Fruit fly (Drosophila melanogaster) whole organism, adult: ENCODE data around the gene CG34125.
A peak's percentile ranks its signal among the peaks of the same experiment; 100 is the strongest.

Experiments used
- CG12768 ChIP-seq: fragments of 200-800 bp; sonication (Bioruptor generic); optimal IDR thresholded peaks from 2 replicates; lab custom pipeline; 2017; ENCODE audit warnings: missing biosample characterization, missing genetic modification characterization, mild to moderate bottlenecking, moderate library complexity, missing genetic modification reagents
- CG14711 ChIP-seq: fragments of 200-800 bp; sonication (Bioruptor generic); optimal IDR thresholded peaks from 2 replicates; lab custom pipeline; 2018; ENCODE audit warnings: missing biosample characterization, mild to moderate bottlenecking, missing genetic modification characterization, moderate library complexity
- CG1620 ChIP-seq: fragments of 200-800 bp; sonication (Bioruptor generic); optimal IDR thresholded peaks from 2 replicates; lab custom pipeline; 2016; ENCODE audit warnings: missing biosample characterization, missing genetic modification characterization
- CG33017 ChIP-seq: fragments of 200-800 bp; sonication (Bioruptor generic); optimal IDR thresholded peaks from 2 replicates; lab custom pipeline; 2018; ENCODE audit warnings: missing biosample characterization, mild to moderate bottlenecking, missing genetic modification characterization, moderate library complexity
- CG5204 ChIP-seq: fragments of 200-800 bp; sonication (Bioruptor generic); optimal IDR thresholded peaks from 2 replicates; lab custom pipeline; 2016; ENCODE audit warnings: missing biosample characterization, missing genetic modification characterization
- CG7045 ChIP-seq: fragments of 200-800 bp; sonication (Bioruptor generic); optimal IDR thresholded peaks from 2 replicates; lab custom pipeline; 2017; ENCODE audit warnings: missing biosample characterization, mild to moderate bottlenecking, missing genetic modification characterization
- Clk ChIP-seq: fragments of 200-800 bp; sonication (Bioruptor generic); optimal IDR thresholded peaks from 2 replicates; lab custom pipeline; 2017; ENCODE audit warnings: missing biosample characterization, missing genetic modification characterization
- Hr96 ChIP-seq: fragments of 200-800 bp; sonication (Bioruptor generic); optimal IDR thresholded peaks from 2 replicates; lab custom pipeline; 2016; ENCODE audit warnings: missing biosample characterization, missing genetic modification characterization
- Mnt ChIP-seq: fragments of 200-800 bp; sonication (Bioruptor generic); optimal IDR thresholded peaks from 2 replicates; lab custom pipeline; 2016; ENCODE audit warnings: missing biosample characterization, mild to moderate bottlenecking, missing genetic modification characterization
- bab1 ChIP-seq: fragments of 200-800 bp; sonication (Bioruptor generic); optimal IDR thresholded peaks from 3 replicates; lab custom pipeline; 2019; ENCODE audit warnings: missing biosample characterization, mild to moderate bottlenecking, missing genetic modification characterization, moderate library complexity
- cic ChIP-seq: fragments of 200-800 bp; sonication (Bioruptor generic); optimal IDR thresholded peaks from 2 replicates; lab custom pipeline; 2017; ENCODE audit warnings: missing biosample characterization, mild to moderate bottlenecking, missing genetic modification characterization, moderate library complexity
- cnc ChIP-seq, 2 experiments: fragments of >200 bp; optimal IDR thresholded peaks; 2 replicates each; lab custom pipeline; 2017
- kay ChIP-seq: fragments of 200-800 bp; sonication (Bioruptor generic); peaks from one replicate; lab custom pipeline; 2016; ENCODE audit warnings: missing biosample characterization, missing genetic modification characterization, borderline replicate concordance
- ovo ChIP-seq: fragments of 200-800 bp; sonication (Bioruptor generic); optimal IDR thresholded peaks from 2 replicates; lab custom pipeline; 2016; ENCODE audit warnings: missing biosample characterization, missing genetic modification characterization
- pad ChIP-seq: fragments of 200-800 bp; sonication (Bioruptor generic); optimal IDR thresholded peaks from 3 replicates; lab custom pipeline; 2017; ENCODE audit warnings: missing biosample characterization, missing genetic modification characterization, mild to moderate bottlenecking, moderate library complexity, missing genetic modification reagents
- tj ChIP-seq: fragments of 200-800 bp; sonication (Bioruptor generic); optimal IDR thresholded peaks from 3 replicates; lab custom pipeline; 2017; ENCODE audit warnings: missing biosample characterization, mild to moderate bottlenecking, missing genetic modification characterization, moderate library complexity
- toe ChIP-seq: fragments of 200-800 bp; sonication (Bioruptor generic); optimal IDR thresholded peaks from 2 replicates; lab custom pipeline; 2016; ENCODE audit warnings: missing biosample characterization, missing genetic modification characterization

The CG34125 gene

dm6 chr2L:4950667-4951066 lies 14.8 kb upstream of the CG34125 start, which contains the start of gene Jon25Biii:
Gene Jon25Biii, minus strand, starts transcription at chr2L:4950767.
- TF ChIP-seq CG5204 (GFP tag; lab: Kevin White, UChicago) (no peak), bab1 (no peak), ovo (GFP tag; lab: Kevin White, UChicago) (no peak), pad (no peak), cnc (optimal IDR thresholded peaks at IDR 0.05; lab: Kevin White, UChicago) (no peak), kay (GFP tag; lab: Kevin White, UChicago) (no peak), CG33017 (no peak), toe (no peak), Mnt (no peak), CG12768 (GFP tag; lab: Kevin White, UChicago) (no peak), CG7045 (GFP tag; lab: Kevin White, UChicago) (no peak), CG1620 (GFP tag; lab: Kevin White, UChicago) (no peak), CG14711 (tag; lab: Kevin White, UChicago) (no peak), cic (GFP tag; lab: Kevin White, UChicago) (no peak), Clk (no peak), tj (GFP tag; lab: Kevin White, UChicago) (no peak)

DNA sequence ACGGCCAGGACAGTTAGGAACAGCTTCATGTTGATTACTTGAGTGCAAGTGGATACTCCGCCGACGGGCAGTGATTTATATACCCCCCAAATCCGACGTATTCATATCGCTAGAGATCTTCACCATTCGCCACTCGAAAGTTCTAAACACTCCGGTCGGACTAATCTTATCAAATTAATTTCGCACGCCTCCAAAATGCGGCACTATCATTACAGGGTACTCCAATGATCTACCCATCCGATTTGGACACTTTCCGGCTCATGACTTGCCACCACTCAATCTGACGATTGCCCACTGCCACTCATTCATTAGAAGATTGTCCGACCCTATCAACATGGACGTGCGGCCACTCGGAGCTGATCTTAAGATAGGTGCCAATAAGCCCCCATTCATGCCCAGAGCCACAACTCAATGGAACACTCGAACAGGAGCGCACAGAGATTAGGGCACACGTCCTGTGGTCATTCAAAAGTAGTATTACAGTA lies 12.3 kb upstream of the CG34125 start, which contains the start of gene Jon25Bii:
Jon25Bii (minus strand) TSS at position 51 of the 485 bp plus-strand sequence.
- TF ChIP-seq Mnt (no peak), Hr96 (GFP tag; lab: Kevin White, UChicago) (no peak), ovo (GFP tag; lab: Kevin White, UChicago) (no peak), cic (GFP tag; lab: Kevin White, UChicago) (peak; percentile 93), kay (GFP tag; lab: Kevin White, UChicago) (no peak), CG33017 (no peak), bab1 (no peak)

DNA sequence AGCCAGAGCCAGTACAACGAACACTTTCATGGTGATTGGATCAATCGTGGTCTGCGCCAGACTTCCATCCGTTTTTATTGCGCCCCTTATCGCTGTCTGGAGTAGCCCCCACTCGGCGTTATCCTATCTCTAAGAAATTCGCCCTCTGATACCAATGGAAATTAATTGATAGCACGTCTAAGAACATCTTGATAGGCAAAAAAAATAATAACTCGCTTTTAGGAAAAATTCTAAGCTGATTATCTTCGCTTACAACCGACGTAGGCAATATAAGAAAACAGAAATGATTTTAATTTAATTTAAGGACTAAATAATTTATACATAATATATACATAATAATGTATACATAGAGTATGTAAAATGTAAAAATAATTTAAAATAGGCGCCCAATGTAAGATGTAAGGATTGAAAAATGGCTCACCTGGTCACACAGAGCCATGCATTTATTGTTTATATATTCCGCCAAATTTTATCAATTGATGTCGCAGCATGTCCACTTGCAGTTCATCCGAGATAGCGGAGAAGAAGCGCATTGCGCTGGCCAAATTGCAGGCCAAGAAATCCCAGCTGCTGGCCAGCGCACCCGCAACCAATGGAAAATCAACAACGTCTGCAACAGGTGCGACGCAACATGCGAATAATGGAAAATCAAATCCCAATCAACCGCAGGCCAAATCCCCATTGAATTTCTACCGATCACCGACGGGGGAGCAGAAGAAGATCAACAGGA lies 10.2 kb upstream of the CG34125 start, which contains the start of the genes Jon25Bi and Marcal1:
Jon25Bi (minus strand) TSS at position 51 of the 730 bp plus-strand sequence.
Marcal1 (plus strand) TSS at position 416 of the 730 bp plus-strand sequence.
- TF ChIP-seq CG33017 (no peak), CG5204 (GFP tag; lab: Kevin White, UChicago) (no peak), Mnt (no peak), cnc (optimal IDR thresholded peaks at IDR 0.05; lab: Kevin White, UChicago) (no peak), tj (GFP tag; lab: Kevin White, UChicago) (no peak), Hr96 (GFP tag; lab: Kevin White, UChicago) (no peak), cic (GFP tag; lab: Kevin White, UChicago) (no peak), bab1 (no peak), CG7045 (GFP tag; lab: Kevin White, UChicago) (no peak), pad (no peak)

dm6 chr2L:4958111-4958510 lies 7.4 kb upstream of the CG34125 start, which contains the start of gene CG34124:
Gene CG34124, plus strand, starts transcription at chr2L:4958411.
- TF ChIP-seq CG7045 (GFP tag; lab: Kevin White, UChicago) (no peak), CG5204 (GFP tag; lab: Kevin White, UChicago) (no peak), CG12768 (GFP tag; lab: Kevin White, UChicago) (no peak), cic (GFP tag; lab: Kevin White, UChicago) (no peak), Hr96 (GFP tag; lab: Kevin White, UChicago) (no peak), CG33017 (no peak), tj (GFP tag; lab: Kevin White, UChicago) (no peak), CG14711 (tag; lab: Kevin White, UChicago) (no peak), toe (no peak), ovo (GFP tag; lab: Kevin White, UChicago) (no peak), Mnt (no peak), CG1620 (GFP tag; lab: Kevin White, UChicago) (no peak), Clk (no peak)

- TF ChIP-seq CG1620 (GFP tag; lab: Kevin White, UChicago) (no peak), bab1 (no peak), CG7045 (GFP tag; lab: Kevin White, UChicago) (no peak)
These were observed 450 bp downstream of the CG34125 start for dm6 chr2L:4965923-4966322.

DNA sequence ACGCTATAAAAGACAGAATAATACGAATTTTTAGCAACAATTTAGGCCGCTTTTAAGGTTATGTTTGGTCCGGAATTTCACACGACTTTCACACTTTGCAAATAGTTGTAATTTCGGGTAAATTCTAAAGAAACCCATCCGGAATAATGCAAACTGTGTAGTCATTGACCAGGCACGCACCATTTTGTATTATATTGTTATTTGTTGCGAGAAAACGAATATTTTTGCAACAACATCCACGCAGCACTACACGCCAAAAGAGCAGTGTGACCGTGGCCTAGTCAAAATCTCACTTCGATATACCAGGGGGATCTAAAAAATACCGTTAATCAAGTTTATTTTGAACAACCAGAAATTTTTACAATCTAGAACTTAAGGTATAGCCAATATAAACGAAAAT lies 2.0 kb downstream of the CG34125 start, which contains the start of gene eIF3i:
eIF3i (minus strand) TSS at position 265 of the 400 bp plus-strand sequence.
- TF ChIP-seq CG33017: no peak
- TF ChIP-seq Mnt: peak; percentile 50
- no peak for TF ChIP-seq CG7045 (GFP tag; lab: Kevin White, UChicago)

dm6 chr2L:4968767-4969166 lies 3.3 kb downstream of the CG34125 start, which contains the start of the genes Scox and Polr1C:
Gene Scox, minus strand, starts transcription at chr2L:4968935.
Gene Polr1C, plus strand, starts transcription at chr2L:4969004.
- TF ChIP-seq tj (GFP tag; lab: Kevin White, UChicago) (no peak), cic (GFP tag; lab: Kevin White, UChicago) (no peak), CG5204 (GFP tag; lab: Kevin White, UChicago) (no peak), kay (GFP tag; lab: Kevin White, UChicago) (no peak), CG12768 (GFP tag; lab: Kevin White, UChicago) (no peak), Mnt (peak; percentile 87), pad (no peak), ovo (GFP tag; lab: Kevin White, UChicago) (no peak)
